Worm (Caenorhabditis elegans) whole organism, L1 larva: ENCODE measurements around the gene fbxa-7.

Experiments
- Y116A8C.19 ChIP-seq: sonication (generic microtip); optimal IDR thresholded peaks from 2 replicates; lab custom pipeline; 2016; ENCODE audit warnings: missing compliant biosample characterization, missing genetic modification characterization, borderline replicate concordance
- alr-1 ChIP-seq: fragments of 200-800 bp; sonication (Bioruptor generic); optimal IDR thresholded peaks from 2 replicates; lab custom pipeline; 2018; ENCODE audit warnings: borderline replicate concordance, mild to moderate bottlenecking, missing genetic modification characterization, missing compliant biosample characterization
- ama-1 ChIP-seq: fragments of 150-350 bp; optimal IDR thresholded peaks from 2 replicates; lab custom pipeline; 2014
- blmp-1 ChIP-seq: fragments of 150-350 bp; optimal IDR thresholded peaks from 2 replicates; lab custom pipeline; 2014; ENCODE audit warnings: missing biosample characterization, missing genetic modification characterization
- ces-1 ChIP-seq: fragments of 150-350 bp; optimal IDR thresholded peaks from 2 replicates; lab custom pipeline; 2014; ENCODE audit warnings: missing biosample characterization, missing genetic modification reagents, missing genetic modification characterization
- dpl-1 ChIP-seq, 3 experiments: fragments of 150-350 bp in 2 of 3; sonication (generic microtip) in 1 of 3; optimal IDR thresholded peaks; 2 replicates each; lab custom pipeline; 2014 to 2017; ENCODE audit warnings: missing biosample characterization in 3 of 3, missing genetic modification characterization in 3 of 3, missing genetic modification reagents in 3 of 3
- dsc-1 ChIP-seq: sonication (generic microtip); optimal IDR thresholded peaks from 2 replicates; lab custom pipeline; 2016; ENCODE audit warnings: mild to moderate bottlenecking, missing genetic modification characterization, missing compliant biosample characterization
- elt-2 ChIP-seq: sonication (generic microtip); optimal IDR thresholded peaks from 2 replicates; lab custom pipeline; 2016; ENCODE audit warnings: missing genetic modification characterization, mild to moderate bottlenecking, inconsistent platforms, missing compliant biosample characterization, missing genetic modification reagents
- hlh-4 ChIP-seq: sonication (generic microtip); optimal IDR thresholded peaks from 2 replicates; lab custom pipeline; 2016; ENCODE audit warnings: mild to moderate bottlenecking, missing genetic modification characterization, missing compliant biosample characterization
- hpl-2 ChIP-seq: fragments of 150-350 bp; optimal IDR thresholded peaks from 2 replicates; lab custom pipeline; 2014; ENCODE audit warnings: missing biosample characterization, missing genetic modification reagents, missing genetic modification characterization
- irx-1 ChIP-seq: sonication (generic microtip); optimal IDR thresholded peaks from 2 replicates; lab custom pipeline; 2016; ENCODE audit warnings: missing genetic modification characterization, missing compliant biosample characterization
- jun-1 ChIP-seq: fragments of 150-350 bp; optimal IDR thresholded peaks from 2 replicates; lab custom pipeline; 2014; ENCODE audit warnings: missing biosample characterization, missing genetic modification reagents, missing genetic modification characterization
- lin-13 ChIP-seq: fragments of 150-350 bp; optimal IDR thresholded peaks from 2 replicates; lab custom pipeline; 2014; ENCODE audit warnings: missing biosample characterization, missing genetic modification reagents, missing genetic modification characterization
- lin-14 ChIP-seq: fragments of 200-800 bp; sonication (Bioruptor generic); optimal IDR thresholded peaks from 2 replicates; lab custom pipeline; 2018; ENCODE audit warnings: mild to moderate bottlenecking, missing genetic modification characterization, moderate library complexity, missing compliant biosample characterization
- lin-39 ChIP-seq: fragments of 150-350 bp; optimal IDR thresholded peaks from 2 replicates; lab custom pipeline; 2014; ENCODE audit warnings: missing biosample characterization, missing genetic modification reagents, missing genetic modification characterization
- lir-3 ChIP-seq: sonication (generic microtip); optimal IDR thresholded peaks from 2 replicates; lab custom pipeline; 2016; ENCODE audit warnings: mild to moderate bottlenecking, missing genetic modification characterization, moderate library complexity, missing compliant biosample characterization; ENCODE audit not compliant: poor library complexity
- lsy-2 ChIP-seq, 2 experiments: fragments of 150-350 bp; optimal IDR thresholded peaks; 2 replicates each; lab custom pipeline; 2014; ENCODE audit warnings: missing biosample characterization in 2 of 2, missing genetic modification characterization in 2 of 2
- mab-9 ChIP-seq: fragments of 200-800 bp; sonication (Bioruptor generic); IDR thresholded peaks from 2 replicates; pipeline ENCODE4 v1.3.6; 2022; ENCODE audit warnings: missing genetic modification reagents, missing genetic modification characterization, missing compliant biosample characterization
- mdl-1 ChIP-seq, 2 experiments: fragments of 150-350 bp; optimal IDR thresholded peaks; 2 replicates each; lab custom pipeline; 2014 to 2017; ENCODE audit warnings: missing biosample characterization in 2 of 2, missing genetic modification characterization in 2 of 2, inconsistent platforms in 1 of 2
- mef-2 ChIP-seq: fragments of 150-350 bp; optimal IDR thresholded peaks from 2 replicates; lab custom pipeline; 2014; ENCODE audit warnings: missing biosample characterization, missing genetic modification characterization
- mep-1 ChIP-seq: fragments of 150-350 bp; optimal IDR thresholded peaks from 2 replicates; lab custom pipeline; 2014; ENCODE audit warnings: missing biosample characterization, missing genetic modification characterization
- nhr-11 ChIP-seq: fragments of 150-350 bp; optimal IDR thresholded peaks from 2 replicates; lab custom pipeline; 2014; ENCODE audit warnings: missing biosample characterization, missing genetic modification characterization
- nhr-28 ChIP-seq: fragments of 150-350 bp; optimal IDR thresholded peaks from 2 replicates; lab custom pipeline; 2014; ENCODE audit warnings: missing biosample characterization, missing genetic modification characterization
- nhr-76 ChIP-seq: sonication (generic microtip); optimal IDR thresholded peaks from 2 replicates; lab custom pipeline; 2017; ENCODE audit warnings: missing biosample characterization, missing genetic modification characterization
- nhr-77 ChIP-seq: fragments of 150-350 bp; optimal IDR thresholded peaks from 2 replicates; lab custom pipeline; 2014; ENCODE audit warnings: missing biosample characterization, missing genetic modification characterization
- nhr-85 ChIP-seq: sonication (generic microtip); peaks from one replicate; lab custom pipeline; 2016; ENCODE audit warnings: missing genetic modification characterization, inconsistent platforms, missing compliant biosample characterization
- nhr-90 ChIP-seq: sonication (generic microtip); optimal IDR thresholded peaks from 2 replicates; lab custom pipeline; 2016; ENCODE audit warnings: mild to moderate bottlenecking, missing genetic modification characterization, missing compliant biosample characterization; ENCODE audit not compliant: poor library complexity
- pag-3 ChIP-seq: sonication (generic microtip); optimal IDR thresholded peaks from 2 replicates; lab custom pipeline; 2017; ENCODE audit warnings: missing genetic modification characterization, mild to moderate bottlenecking, missing compliant biosample characterization, antibody characterized with exemption, borderline replicate concordance; ENCODE audit not compliant: insufficient read depth
- pax-3 ChIP-seq: fragments of 200-800 bp; sonication (Bioruptor generic); optimal IDR thresholded peaks from 2 replicates; lab custom pipeline; 2018; ENCODE audit warnings: mild to moderate bottlenecking, missing genetic modification characterization, moderate library complexity, missing compliant biosample characterization
- pqm-1 ChIP-seq: sonication (generic microtip); optimal IDR thresholded peaks from 3 replicates; lab custom pipeline; 2017; ENCODE audit warnings: missing biosample characterization, missing genetic modification characterization
- snpc-4 ChIP-seq: fragments of 150-350 bp; optimal IDR thresholded peaks from 2 replicates; lab custom pipeline; 2014; ENCODE audit warnings: missing biosample characterization, missing genetic modification characterization
- snu-23 ChIP-seq: sonication (generic microtip); optimal IDR thresholded peaks from 2 replicates; lab custom pipeline; 2016; ENCODE audit warnings: missing genetic modification characterization, missing compliant biosample characterization
- sox-4 ChIP-seq: sonication (generic microtip); optimal IDR thresholded peaks from 2 replicates; lab custom pipeline; 2016; ENCODE audit warnings: missing genetic modification characterization, missing compliant biosample characterization
- sptf-1 ChIP-seq: fragments of 150-350 bp; optimal IDR thresholded peaks from 2 replicates; lab custom pipeline; 2014; ENCODE audit warnings: missing biosample characterization, missing genetic modification characterization
- sup-37 ChIP-seq: fragments of 200-800 bp; sonication (Bioruptor generic); optimal IDR thresholded peaks from 2 replicates; lab custom pipeline; 2018; ENCODE audit warnings: mild to moderate bottlenecking, missing genetic modification characterization, missing compliant biosample characterization
- swsn-7 ChIP-seq: sonication (generic microtip); optimal IDR thresholded peaks from 2 replicates; lab custom pipeline; 2016; ENCODE audit warnings: missing genetic modification characterization, missing compliant biosample characterization
- tbx-2 ChIP-seq: sonication (generic microtip); optimal IDR thresholded peaks from 2 replicates; lab custom pipeline; 2016; ENCODE audit warnings: missing genetic modification characterization, missing compliant biosample characterization
- unc-130 ChIP-seq: fragments of 150-350 bp; optimal IDR thresholded peaks from 2 replicates; lab custom pipeline; 2017; ENCODE audit warnings: missing biosample characterization, missing genetic modification characterization, inconsistent platforms
- unc-30 ChIP-seq: sonication (generic microtip); optimal IDR thresholded peaks from 2 replicates; lab custom pipeline; 2017; ENCODE audit warnings: missing biosample characterization, missing genetic modification characterization
- unc-86 ChIP-seq: sonication (generic microtip); optimal IDR thresholded peaks from 2 replicates; lab custom pipeline; 2016; ENCODE audit warnings: missing genetic modification characterization, missing compliant biosample characterization
- zag-1 ChIP-seq: fragments of 150-350 bp; optimal IDR thresholded peaks from 2 replicates; lab custom pipeline; 2014; ENCODE audit warnings: missing biosample characterization, missing genetic modification characterization
- zip-4 ChIP-seq: fragments of 200-800 bp; sonication (Bioruptor generic); optimal IDR thresholded peaks from 2 replicates; lab custom pipeline; 2018; ENCODE audit warnings: mild to moderate bottlenecking, missing genetic modification characterization, moderate library complexity, missing compliant biosample characterization

fbxa-7 gene

DNA sequence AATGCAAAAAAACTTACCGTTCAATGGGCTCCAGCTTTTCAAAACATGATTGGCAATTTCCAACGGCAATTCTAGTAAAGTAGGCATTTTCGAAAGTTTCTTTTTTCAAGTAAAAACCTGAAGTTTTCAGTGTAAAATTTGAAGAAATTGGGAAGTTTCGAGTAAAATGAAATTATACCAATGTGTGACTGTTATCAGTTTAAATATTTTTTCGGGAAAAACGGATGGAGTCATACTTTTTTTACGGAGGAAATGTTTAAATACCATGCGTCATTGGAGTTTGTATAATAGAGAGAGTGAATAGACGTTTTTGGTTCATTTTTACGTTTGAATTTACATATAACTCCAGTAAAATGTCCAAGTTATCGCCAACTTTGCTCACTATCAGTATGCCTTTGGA, 31.8 kb downstream of the fbxa-7 start, which contains the start of gene fbxa-12:
fbxa-12 (plus strand) TSS at position 301 of the 400 bp plus-strand sequence.
- TF ChIP-seq lin-14 (no peak), irx-1 (tag; lab: Kevin White, UChicago) (no peak), nhr-28 (no peak), pag-3 (no peak), mep-1 (tag; lab: Kevin White, UChicago) (no peak), dpl-1 (GFP tag; optimal IDR thresholded peaks at IDR 0.05; lab: Kevin White, UChicago) (no peak), Y116A8C.19 (tag; lab: Kevin White, UChicago) (no peak), hpl-2 (GFP tag; lab: Kevin White, UChicago) (no peak), ces-1 (no peak), nhr-90 (tag; lab: Kevin White, UChicago) (no peak), zag-1 (tag; lab: Kevin White, UChicago) (no peak), dsc-1 (tag; lab: Kevin White, UChicago) (no peak), ama-1 (lab: Kevin White, UChicago) (no peak), unc-86 (tag; lab: Kevin White, UChicago) (no peak), tbx-2 (tag; lab: Kevin White, UChicago) (no peak), blmp-1 (tag; lab: Kevin White, UChicago) (no peak), mab-9 (no peak), nhr-11 (tag; lab: Kevin White, UChicago) (no peak), lir-3 (tag; lab: Kevin White, UChicago) (no peak)

DNA sequence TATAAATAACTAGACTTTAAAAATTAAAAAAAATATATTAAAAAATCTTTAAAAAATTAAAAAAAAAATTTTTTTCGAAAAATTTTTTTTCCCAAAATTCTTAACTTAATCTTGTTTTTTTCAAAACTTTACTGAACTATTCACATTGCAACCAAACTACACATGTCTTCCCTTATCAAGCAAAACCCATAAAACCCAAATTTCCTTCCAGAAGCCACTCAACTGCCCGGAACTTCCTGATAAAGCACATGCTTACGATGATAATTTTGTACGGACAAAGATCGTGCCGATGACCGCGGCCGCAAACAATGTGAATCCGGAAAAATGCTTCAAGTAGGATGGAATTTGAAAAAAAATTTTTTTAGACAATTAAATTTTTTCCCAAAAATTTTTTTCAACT, 38.9 kb downstream of the fbxa-7 start:
- TF ChIP-seq sup-37 (GFP tag; lab: Kevin White, UChicago) (no peak), nhr-85 (tag; lab: Kevin White, UChicago) (peak; percentile 58), elt-2 (tag; lab: Kevin White, UChicago) (peak; percentile 29), pag-3 (no peak)

DNA sequence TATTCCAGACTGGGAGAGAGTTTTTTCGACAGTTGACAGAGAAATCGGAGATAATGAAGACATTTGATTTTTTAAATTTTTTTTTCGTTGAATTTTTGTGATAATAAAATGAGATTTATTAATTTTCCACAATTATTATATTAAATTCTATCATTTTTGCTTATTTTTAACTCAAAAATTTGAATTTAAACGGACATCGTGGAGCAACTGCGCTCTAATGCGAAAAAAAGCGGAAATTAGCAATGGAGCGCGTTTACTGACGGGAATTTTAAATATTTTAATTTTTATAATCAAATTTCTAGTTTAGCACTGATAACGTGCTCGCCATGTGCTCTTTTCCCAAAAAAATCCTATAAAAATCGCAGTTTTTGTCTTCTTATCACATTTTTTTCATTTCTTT, 40.1 kb downstream of the fbxa-7 start, which contains the start of gene C39B5.14:
C39B5.14 (plus strand) TSS at position 301 of the 400 bp plus-strand sequence.
- no peak for TF ChIP-seq lsy-2 (tag; optimal IDR thresholded peaks at IDR 0.05; lab: Kevin White, UChicago)
- peak; percentile 40 for TF ChIP-seq elt-2 (tag; lab: Kevin White, UChicago)

DNA sequence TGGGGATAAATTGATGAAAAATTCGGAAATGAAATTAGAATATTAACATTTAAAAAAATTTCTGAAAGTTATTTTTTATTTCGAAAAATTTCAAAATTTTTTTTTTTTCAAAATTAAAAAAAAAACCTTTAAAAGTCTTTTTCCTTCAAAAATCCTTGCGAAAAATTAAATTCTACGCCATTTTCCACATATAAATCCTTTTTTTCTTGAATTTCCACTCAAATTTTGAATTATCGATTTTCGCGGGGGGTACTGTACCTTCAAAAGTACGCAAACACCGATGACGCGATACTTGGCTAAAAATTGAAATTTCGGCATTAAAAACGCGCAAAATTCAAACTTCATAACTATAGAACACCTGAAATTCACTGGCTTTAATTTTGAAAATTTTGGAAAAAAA, 40.6 kb downstream of the fbxa-7 start:
- TF ChIP-seq snu-23 (GFP tag; lab: Kevin White, UChicago) (no peak), snpc-4 (tag; lab: Kevin White, UChicago) (no peak)

DNA sequence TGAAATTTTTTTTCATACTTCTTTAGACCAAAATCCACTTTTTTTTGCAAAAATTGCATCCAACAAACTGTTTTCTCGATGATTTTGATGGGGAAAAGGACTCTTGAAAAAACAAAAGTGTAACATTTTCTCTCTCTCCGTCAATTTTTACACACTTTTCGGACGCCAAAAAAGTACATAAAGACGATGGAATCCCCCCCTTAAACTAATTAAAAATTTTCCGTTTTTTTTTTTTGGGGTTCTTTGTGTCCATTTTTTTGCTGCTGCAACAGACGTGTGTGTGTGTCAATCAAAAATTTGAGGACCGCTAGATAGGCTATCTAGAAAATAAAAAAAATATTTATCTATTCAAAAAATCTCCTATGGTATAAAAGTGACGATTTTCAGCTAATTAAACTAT, 43.4 kb downstream of the fbxa-7 start, which contains the start of gene C39B5.5:
C39B5.5 (plus strand) TSS at position 301 of the 400 bp plus-strand sequence.
- TF ChIP-seq dsc-1 (tag; lab: Kevin White, UChicago) (no peak), jun-1 (tag; lab: Kevin White, UChicago) (no peak), ama-1 (lab: Kevin White, UChicago) (no peak), zip-4 (GFP tag; lab: Kevin White, UChicago) (no peak), pag-3 (no peak), lsy-2 (tag; optimal IDR thresholded peaks at IDR 0.05; lab: Kevin White, UChicago) (no peak), mdl-1 (tag; optimal IDR thresholded peaks at IDR 0.05; lab: Kevin White, UChicago) (no peak), nhr-85 (tag; lab: Kevin White, UChicago) (no peak), sox-4 (tag; lab: Kevin White, UChicago) (no peak), unc-130 (tag; lab: Kevin White, UChicago) (no peak), pax-3 (tag; lab: Kevin White, UChicago) (no peak), ces-1 (no peak)

DNA sequence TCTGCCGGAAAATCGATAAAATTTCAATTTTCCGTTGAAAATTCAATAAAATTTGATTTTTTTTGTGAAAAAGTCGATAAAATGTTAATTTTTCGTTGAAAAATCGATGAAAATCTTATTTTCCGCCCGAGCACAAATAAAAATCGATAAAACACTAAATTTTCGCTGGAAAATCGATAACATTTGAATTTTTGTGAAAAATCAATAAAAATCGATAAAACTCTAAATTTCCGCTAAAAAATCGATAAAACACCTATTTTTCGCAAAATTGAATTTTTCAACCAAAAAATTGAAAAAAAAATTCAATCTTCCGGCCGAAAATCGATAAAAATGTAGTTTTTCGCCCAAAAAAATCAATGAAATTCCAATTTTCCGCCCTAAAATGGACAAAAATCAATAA, 46.1 kb downstream of the fbxa-7 start:
- no peak for TF ChIP-seq pqm-1 (tag; lab: Kevin White, UChicago)
- TF ChIP-seq swsn-7 (tag; lab: Kevin White, UChicago) = no peak
- no peak for TF ChIP-seq mef-2 (tag; lab: Kevin White, UChicago)
- TF ChIP-seq lin-13 (GFP tag; lab: Kevin White, UChicago) = no peak
- TF ChIP-seq lin-39 = no peak
- no peak for TF ChIP-seq nhr-76
- no peak for TF ChIP-seq nhr-28
- TF ChIP-seq hlh-4 (tag; lab: Kevin White, UChicago) = no peak
- TF ChIP-seq nhr-77 = no peak
- no peak for TF ChIP-seq zag-1 (tag; lab: Kevin White, UChicago)
- TF ChIP-seq alr-1 (tag; lab: Kevin White, UChicago) = no peak
- no peak for TF ChIP-seq elt-2 (tag; lab: Kevin White, UChicago)
- TF ChIP-seq sptf-1 (tag; lab: Kevin White, UChicago) = no peak
- no peak for TF ChIP-seq unc-30 (tag; lab: Kevin White, UChicago)
- no peak for TF ChIP-seq pax-3 (tag; lab: Kevin White, UChicago)
- TF ChIP-seq mdl-1 (tag; optimal IDR thresholded peaks at IDR 0.05; lab: Kevin White, UChicago) = no peak
- TF ChIP-seq lsy-2 (tag; optimal IDR thresholded peaks at IDR 0.05; lab: Kevin White, UChicago) = no peak
- TF ChIP-seq Y116A8C.19 (tag; lab: Kevin White, UChicago) = no peak
- TF ChIP-seq hpl-2 (GFP tag; lab: Kevin White, UChicago) = no peak
- TF ChIP-seq, all 84 proteins: peak for 0
